Worm (Caenorhabditis elegans) whole organism, mixed stage, embryonic: Measurements from ENCODE around the gene ZK632.4.

ENCODE experiments used
- blmp-1 ChIP-seq: fragments of 150-350 bp; optimal IDR thresholded peaks from 2 replicates; lab custom pipeline; 2014; ENCODE audit warnings: missing biosample characterization, missing genetic modification characterization
- ces-1 ChIP-seq: fragments of 150-350 bp; optimal IDR thresholded peaks from 2 replicates; lab custom pipeline; 2014; ENCODE audit warnings: missing biosample characterization, missing genetic modification reagents, missing genetic modification characterization
- elt-1 ChIP-seq: sonication (generic microtip); optimal IDR thresholded peaks from 2 replicates; lab custom pipeline; 2017; ENCODE audit warnings: missing genetic modification characterization, mild to moderate bottlenecking, missing compliant biosample characterization, antibody characterized with exemption, moderate library complexity, borderline replicate concordance; ENCODE audit not compliant: insufficient read depth
- ham-2 ChIP-seq: fragments of 200-800 bp; sonication (Bioruptor generic); optimal IDR thresholded peaks from 2 replicates; lab custom pipeline; 2018; ENCODE audit warnings: mild to moderate bottlenecking, missing genetic modification characterization, missing compliant biosample characterization
- lin-13 ChIP-seq: fragments of 150-350 bp; optimal IDR thresholded peaks from 2 replicates; lab custom pipeline; 2014; ENCODE audit warnings: missing biosample characterization, missing genetic modification characterization
- lsy-2 ChIP-seq: fragments of 150-350 bp; optimal IDR thresholded peaks from 2 replicates; lab custom pipeline; 2014; ENCODE audit warnings: missing biosample characterization, missing genetic modification characterization
- mab-5 ChIP-seq: fragments of 150-350 bp; optimal IDR thresholded peaks from 2 replicates; lab custom pipeline; 2014; ENCODE audit warnings: missing biosample characterization, missing genetic modification characterization
- mls-2 ChIP-seq: sonication (generic microtip); optimal IDR thresholded peaks from 2 replicates; lab custom pipeline; 2016; ENCODE audit warnings: mild to moderate bottlenecking, missing genetic modification characterization, moderate library complexity, missing compliant biosample characterization
- nhr-12 ChIP-seq: fragments of 150-350 bp; optimal IDR thresholded peaks from 2 replicates; lab custom pipeline; 2014; ENCODE audit warnings: missing biosample characterization, missing genetic modification characterization
- nhr-237 ChIP-seq: fragments of 150-350 bp; optimal IDR thresholded peaks from 2 replicates; lab custom pipeline; 2014; ENCODE audit warnings: missing biosample characterization, missing genetic modification characterization
- nhr-28 ChIP-seq: fragments of 150-350 bp; optimal IDR thresholded peaks from 2 replicates; lab custom pipeline; 2014; ENCODE audit warnings: missing biosample characterization, missing genetic modification characterization
- snpc-4 ChIP-seq: fragments of 150-350 bp; optimal IDR thresholded peaks from 2 replicates; lab custom pipeline; 2014; ENCODE audit warnings: missing biosample characterization, missing genetic modification characterization
- tbx-8 ChIP-seq: fragments of 200-800 bp; sonication (Bioruptor generic); optimal IDR thresholded peaks from 2 replicates; lab custom pipeline; 2018; ENCODE audit warnings: mild to moderate bottlenecking, missing genetic modification characterization, moderate library complexity, missing compliant biosample characterization

- TF ChIP-seq nhr-237 (no peak), nhr-28 (tag; lab: Kevin White, UChicago) (no peak), ham-2 (GFP tag; lab: Kevin White, UChicago) (no peak), lsy-2 (tag; lab: Kevin White, UChicago) (no peak), ces-1 (no peak), nhr-12 (tag; lab: Kevin White, UChicago) (no peak), mab-5 (tag; lab: Kevin White, UChicago) (no peak), lin-13 (tag; lab: Kevin White, UChicago) (no peak), mls-2 (tag; lab: Kevin White, UChicago) (no peak), tbx-8 (no peak), blmp-1 (tag; lab: Kevin White, UChicago) (no peak), snpc-4 (no peak), elt-1 (tag; lab: Kevin White, UChicago) (no peak)
Observed at ce11 chrIII:9789607-9790073, 17.6 kb downstream of the ZK632.4 start, which contains the start of gene R10E11.5.
